Worm (Caenorhabditis elegans): ENCODE measurements around the gene sprr-1.

sprr-1 gene

ce11 chrX:15466032-15466431 lies at the start of gene sprr-1:
Gene sprr-1, plus strand, starts transcription at chrX:15466300.
- no peak for TF ChIP-seq unc-62 (GFP tag; optimal IDR thresholded peaks at IDR 0.05)

- TF ChIP-seq unc-62 (GFP tag; optimal IDR thresholded peaks at IDR 0.05): no peak
Measured at ce11 chrX:15420671-15421070, 45.4 kb upstream of the sprr-1 start, which contains the start of gene F39D8.3. Gene F39D8.3, plus strand, starts transcription at chrX:15420971.

ce11 chrX:15423708-15424423 lies 42.2 kb upstream of the sprr-1 start:
- TF ChIP-seq unc-62 (GFP tag; optimal IDR thresholded peaks at IDR 0.05): no peak

DNA sequence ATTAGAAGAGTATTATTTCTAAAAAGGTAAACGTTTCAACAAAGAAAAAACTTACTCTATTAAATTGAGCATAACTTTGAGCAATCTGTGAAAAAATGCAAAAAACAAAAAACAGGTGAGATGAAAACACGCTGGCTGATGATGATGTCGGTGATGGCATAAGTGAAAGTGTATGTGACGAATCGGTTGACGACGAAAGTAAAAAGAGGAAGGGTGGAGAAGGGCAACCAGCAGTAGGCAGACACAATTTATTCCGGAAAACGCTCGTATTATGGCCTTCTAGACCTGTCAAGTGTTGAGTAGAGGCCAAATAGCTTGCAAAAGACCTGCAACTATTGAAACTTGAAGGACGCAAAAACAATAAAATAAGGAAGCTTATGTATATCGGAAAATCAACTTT lies 38.2 kb upstream of the sprr-1 start, which contains the start of gene nas-13:
Gene nas-13 (minus strand): TSS at position 323 of the 400 bp plus-strand sequence.
- no peak for TF ChIP-seq unc-62 (GFP tag; optimal IDR thresholded peaks at IDR 0.05)

- TF ChIP-seq unc-62 (GFP tag; optimal IDR thresholded peaks at IDR 0.05): no peak
Measured at ce11 chrX:15430983-15431382, 35.1 kb upstream of the sprr-1 start, which contains the start of gene blos-8. Gene blos-8, minus strand, starts transcription at chrX:15431198.

DNA sequence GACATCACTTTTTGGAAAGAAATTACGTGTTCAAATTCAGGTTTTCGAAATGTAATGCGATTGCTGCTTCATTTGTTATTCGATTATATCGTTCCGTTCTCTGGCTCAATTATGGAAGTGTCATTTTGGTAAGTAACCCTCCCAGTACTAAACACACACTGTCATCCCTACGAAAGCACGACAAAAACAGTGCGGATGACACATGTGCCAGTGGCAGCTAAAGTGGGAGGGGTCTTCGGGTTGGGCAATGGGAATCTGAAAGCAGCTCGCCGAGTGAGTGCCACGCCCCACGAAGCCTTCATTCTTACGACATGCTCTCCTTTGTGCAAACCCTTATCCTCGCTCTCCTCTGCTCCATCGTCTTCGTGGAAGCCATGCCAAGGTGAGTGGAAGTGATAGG lies 32.6 kb upstream of the sprr-1 start, which contains the start of gene flp-32:
Gene flp-32 (plus strand): TSS at position 301 of the 400 bp plus-strand sequence.
- no peak for TF ChIP-seq unc-62 (GFP tag; optimal IDR thresholded peaks at IDR 0.05)

- TF ChIP-seq unc-62 (GFP tag; optimal IDR thresholded peaks at IDR 0.05): no peak
Measured at ce11 chrX:15434922-15435321, 31.2 kb upstream of the sprr-1 start.

DNA sequence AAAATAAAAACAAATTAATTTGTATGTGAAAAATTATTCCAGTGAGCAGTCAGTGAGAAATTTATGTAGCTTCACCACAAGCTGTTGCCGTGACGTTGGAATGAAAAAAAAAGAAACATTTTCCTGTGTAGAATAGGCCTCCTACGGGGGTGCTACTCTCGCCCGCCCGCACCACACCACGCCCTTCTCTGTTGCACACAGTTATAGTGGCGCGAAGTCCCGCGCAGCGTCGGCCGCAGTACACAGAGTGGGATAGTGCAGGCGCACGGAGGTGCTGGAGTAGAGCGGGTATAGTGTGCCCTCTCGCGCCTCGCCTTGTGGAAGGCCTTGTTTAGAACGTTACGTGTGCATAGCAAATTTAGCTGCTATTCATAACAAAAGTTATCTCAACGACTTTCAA lies 27.3 kb upstream of the sprr-1 start:
- TF ChIP-seq unc-62 (GFP tag; optimal IDR thresholded peaks at IDR 0.05): no peak

- no peak for TF ChIP-seq unc-62 (GFP tag; optimal IDR thresholded peaks at IDR 0.05)
Measured at ce11 chrX:15440744-15441685, 25.1 kb upstream of the sprr-1 start, which contains the start of gene mocs-1. Gene mocs-1, minus strand, starts transcription at chrX:15440794.

DNA sequence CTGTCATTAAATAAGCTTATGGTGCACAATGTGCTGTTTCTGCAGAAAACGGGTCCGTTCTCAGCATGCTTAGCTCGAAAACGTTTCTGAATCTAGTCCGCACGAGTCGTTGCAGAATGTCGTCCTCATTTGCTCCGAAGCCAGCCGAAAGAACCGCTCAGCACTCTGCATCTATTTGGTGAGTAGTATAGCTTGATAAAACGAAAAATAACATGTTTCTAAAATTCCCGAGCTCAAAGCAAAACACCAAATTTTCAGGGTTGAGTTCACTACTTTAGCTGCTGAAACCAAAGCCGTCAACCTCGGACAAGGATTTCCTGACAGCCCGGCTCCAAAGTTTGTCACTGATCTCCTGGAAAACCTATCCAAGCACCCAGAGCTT lies 24.4 kb upstream of the sprr-1 start, which contains the start of gene nkat-3:
Gene nkat-3 (plus strand): TSS at position 46 of the 382 bp plus-strand sequence.
- TF ChIP-seq unc-62 (GFP tag; optimal IDR thresholded peaks at IDR 0.05): no peak

DNA sequence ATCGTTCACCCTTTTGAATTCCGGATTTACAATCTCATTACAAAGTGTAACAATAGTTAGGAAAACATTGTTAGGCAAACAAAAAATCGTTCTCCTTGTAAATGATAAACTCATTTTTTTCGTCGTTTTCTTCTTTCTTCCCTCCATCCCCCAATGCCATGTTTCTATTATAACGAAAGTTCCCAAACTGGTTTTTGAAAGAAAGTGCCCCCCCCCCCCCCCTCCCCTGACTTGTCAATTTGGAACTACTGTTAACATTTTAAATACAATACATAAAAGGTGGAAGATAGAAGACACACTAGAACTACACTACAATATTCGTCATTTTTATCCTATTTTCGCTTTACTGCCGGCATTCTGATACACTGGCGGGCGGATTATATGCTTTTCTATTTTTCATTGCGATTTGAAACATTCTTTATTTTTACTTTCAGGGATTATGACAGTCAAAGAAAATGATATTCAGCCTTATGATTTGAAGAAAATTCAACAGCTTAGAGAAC lies 19.8 kb upstream of the sprr-1 start, which contains the start of gene R03A10.5:
Gene R03A10.5 (plus strand): TSS at position 431 of the 503 bp plus-strand sequence.
- no peak for TF ChIP-seq unc-62 (GFP tag; optimal IDR thresholded peaks at IDR 0.05)

DNA sequence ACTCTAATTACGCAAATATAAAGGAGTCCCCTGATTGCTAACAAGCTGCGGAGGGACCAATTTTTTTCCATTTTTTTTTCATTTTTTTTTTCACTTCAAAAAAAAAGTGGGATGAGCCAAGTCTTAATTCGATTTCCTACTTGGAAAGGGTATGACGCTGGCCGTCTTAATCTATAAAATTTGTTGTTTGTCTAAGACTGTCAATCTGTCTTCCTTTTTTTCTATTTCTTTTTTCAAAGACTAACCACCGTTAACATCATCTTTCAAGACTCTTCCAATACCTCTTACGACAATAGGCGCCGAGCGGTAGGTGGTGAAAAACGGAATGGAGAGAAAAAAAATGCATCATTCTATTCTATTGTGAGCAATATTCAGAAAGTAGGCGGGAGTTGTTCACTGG lies 1.1 kb upstream of the sprr-1 start:
- no peak for TF ChIP-seq unc-62 (GFP tag; optimal IDR thresholded peaks at IDR 0.05)

ce11 chrX:15468657-15469056 lies 2.6 kb downstream of the sprr-1 start:
- no peak for TF ChIP-seq unc-62 (GFP tag; optimal IDR thresholded peaks at IDR 0.05)

- TF ChIP-seq unc-62 (GFP tag; optimal IDR thresholded peaks at IDR 0.05): no peak
Measured at ce11 chrX:15469957-15470548, 4.0 kb downstream of the sprr-1 start.

ce11 chrX:15477309-15477708 lies 11.2 kb downstream of the sprr-1 start, which contains the start of gene exc-1:
Gene exc-1, minus strand, starts transcription at chrX:15477409.
- no peak for TF ChIP-seq unc-62 (GFP tag; optimal IDR thresholded peaks at IDR 0.05)
